Worm (Caenorhabditis elegans) whole organism, L3 larva: ENCODE data around the gene T09F3.7.

Experiments used
- ceh-82 ChIP-seq: fragments of 150-350 bp; optimal IDR thresholded peaks from 2 replicates; lab custom pipeline; 2014; ENCODE audit warnings: missing biosample characterization, missing genetic modification characterization
- elt-1 ChIP-seq: fragments of 150-350 bp; optimal IDR thresholded peaks from 2 replicates; lab custom pipeline; 2014; ENCODE audit warnings: missing biosample characterization, missing genetic modification characterization
- fos-1 ChIP-seq: fragments of 150-350 bp; optimal IDR thresholded peaks from 2 replicates; lab custom pipeline; 2014; ENCODE audit warnings: missing biosample characterization, missing genetic modification characterization
- jun-1 ChIP-seq: fragments of 150-350 bp; optimal IDR thresholded peaks from 2 replicates; lab custom pipeline; 2014; ENCODE audit warnings: missing biosample characterization, missing genetic modification reagents, missing genetic modification characterization
- nhr-11 ChIP-seq: fragments of 150-350 bp; optimal IDR thresholded peaks from 2 replicates; lab custom pipeline; 2014; ENCODE audit warnings: missing biosample characterization, missing genetic modification characterization
- nhr-237 ChIP-seq: fragments of 150-350 bp; optimal IDR thresholded peaks from 2 replicates; lab custom pipeline; 2014; ENCODE audit warnings: missing biosample characterization, missing genetic modification characterization
- nhr-43 ChIP-seq: sonication (generic microtip); optimal IDR thresholded peaks from 2 replicates; lab custom pipeline; 2016; ENCODE audit warnings: mild to moderate bottlenecking, missing genetic modification characterization, missing compliant biosample characterization; ENCODE audit not compliant: poor library complexity, severe bottlenecking
- nhr-77 ChIP-seq: fragments of 150-350 bp; optimal IDR thresholded peaks from 2 replicates; lab custom pipeline; 2014; ENCODE audit warnings: missing biosample characterization, missing genetic modification characterization
- ztf-11 ChIP-seq: fragments of 150-350 bp; optimal IDR thresholded peaks from 2 replicates; lab custom pipeline; 2014; ENCODE audit warnings: missing biosample characterization, missing genetic modification characterization
- ztf-4 ChIP-seq: fragments of 150-350 bp; optimal IDR thresholded peaks from 2 replicates; lab custom pipeline; 2014; ENCODE audit warnings: missing biosample characterization, missing genetic modification characterization

- TF ChIP-seq ztf-4 (tag; lab: Kevin White, UChicago): no peak
- no peak for TF ChIP-seq ztf-11 (tag; lab: Kevin White, UChicago)
- no peak for TF ChIP-seq jun-1 (tag; lab: Kevin White, UChicago)
- no peak for TF ChIP-seq elt-1
- TF ChIP-seq nhr-237: no peak
- no peak for TF ChIP-seq nhr-43 (tag; lab: Kevin White, UChicago)
- no peak for TF ChIP-seq nhr-77 (tag; lab: Kevin White, UChicago)
- TF ChIP-seq nhr-11 (tag; lab: Kevin White, UChicago): no peak
- no peak for TF ChIP-seq ceh-82 (tag; lab: Kevin White, UChicago)
- TF ChIP-seq fos-1 (tag; lab: Kevin White, UChicago): no peak
Measured at ce11 chrII:10360487-10360886, 30.5 kb upstream of the T09F3.7 start, which contains the start of gene C07E3.4.
